Worm (Caenorhabditis elegans) whole organism, L1 larva: ENCODE data around the gene glb-16.

Experiments used
- alr-1 ChIP-seq: fragments of 200-800 bp; sonication (Bioruptor generic); optimal IDR thresholded peaks from 2 replicates; lab custom pipeline; 2018; ENCODE audit warnings: borderline replicate concordance, mild to moderate bottlenecking, missing genetic modification characterization, missing compliant biosample characterization
- fkh-10 ChIP-seq: sonication (generic microtip); optimal IDR thresholded peaks from 2 replicates; lab custom pipeline; 2017; ENCODE audit warnings: missing biosample characterization, missing genetic modification reagents, missing genetic modification characterization
- hlh-17 ChIP-seq: fragments of 200-800 bp; sonication (Bioruptor generic); optimal IDR thresholded peaks from 2 replicates; lab custom pipeline; 2018; ENCODE audit warnings: missing genetic modification characterization, mild to moderate bottlenecking, missing compliant biosample characterization, moderate library complexity, borderline replicate concordance
- jun-1 ChIP-seq: fragments of 150-350 bp; optimal IDR thresholded peaks from 2 replicates; lab custom pipeline; 2014; ENCODE audit warnings: missing biosample characterization, missing genetic modification reagents, missing genetic modification characterization
- lsy-2 ChIP-seq, 2 experiments: fragments of 150-350 bp; optimal IDR thresholded peaks; 2 replicates each; lab custom pipeline; 2014; ENCODE audit warnings: missing biosample characterization in 2 of 2, missing genetic modification characterization in 2 of 2
- nhr-237 ChIP-seq: fragments of 150-350 bp; optimal IDR thresholded peaks from 2 replicates; lab custom pipeline; 2014; ENCODE audit warnings: missing biosample characterization, missing genetic modification characterization
- nhr-71 ChIP-seq: sonication (generic microtip); optimal IDR thresholded peaks from 2 replicates; lab custom pipeline; 2016; ENCODE audit warnings: mild to moderate bottlenecking, missing genetic modification characterization, moderate library complexity, missing compliant biosample characterization
- nhr-84 ChIP-seq: sonication (generic microtip); optimal IDR thresholded peaks from 2 replicates; lab custom pipeline; 2017; ENCODE audit warnings: missing biosample characterization, missing genetic modification characterization
- nhr-90 ChIP-seq: sonication (generic microtip); optimal IDR thresholded peaks from 2 replicates; lab custom pipeline; 2016; ENCODE audit warnings: mild to moderate bottlenecking, missing genetic modification characterization, missing compliant biosample characterization; ENCODE audit not compliant: poor library complexity
- unc-62 ChIP-seq: fragments of 150-350 bp; optimal IDR thresholded peaks from 2 replicates; lab custom pipeline; 2014; ENCODE audit warnings: missing biosample characterization, missing genetic modification reagents, missing genetic modification characterization
- unc-86 ChIP-seq: sonication (generic microtip); optimal IDR thresholded peaks from 2 replicates; lab custom pipeline; 2016; ENCODE audit warnings: missing genetic modification characterization, missing compliant biosample characterization
- ztf-11 ChIP-seq, 2 experiments: sonication (generic microtip); optimal IDR thresholded peaks; 2 replicates each; lab custom pipeline; 2016 to 2017; ENCODE audit warnings: missing genetic modification characterization in 2 of 2, missing biosample characterization in 1 of 2, missing compliant biosample characterization in 1 of 2

- TF ChIP-seq unc-62, result no peak
- TF ChIP-seq nhr-84 (tag; lab: Kevin White, UChicago), result no peak
- TF ChIP-seq lsy-2 (tag; optimal IDR thresholded peaks at IDR 0.05; lab: Kevin White, UChicago), result no peak
- no peak for TF ChIP-seq nhr-90 (tag; lab: Kevin White, UChicago)
- TF ChIP-seq hlh-17 (GFP tag; lab: Kevin White, UChicago), result no peak
- no peak for TF ChIP-seq fkh-10
- no peak for TF ChIP-seq alr-1 (tag; lab: Kevin White, UChicago)
- TF ChIP-seq ztf-11 (tag; optimal IDR thresholded peaks at IDR 0.05; lab: Kevin White, UChicago), result no peak
- TF ChIP-seq nhr-71, result no peak
- no peak for TF ChIP-seq unc-86 (tag; lab: Kevin White, UChicago)
- no peak for TF ChIP-seq jun-1 (tag; lab: Kevin White, UChicago)
- TF ChIP-seq nhr-237 (tag; lab: Kevin White, UChicago), result no peak
Measured at ce11 chrX:7541078-7541477, 1.1 kb upstream of the glb-16 start.
